Worm (Caenorhabditis elegans): ENCODE results near the gene C39B10.1.

C39B10.1 gene

DNA sequence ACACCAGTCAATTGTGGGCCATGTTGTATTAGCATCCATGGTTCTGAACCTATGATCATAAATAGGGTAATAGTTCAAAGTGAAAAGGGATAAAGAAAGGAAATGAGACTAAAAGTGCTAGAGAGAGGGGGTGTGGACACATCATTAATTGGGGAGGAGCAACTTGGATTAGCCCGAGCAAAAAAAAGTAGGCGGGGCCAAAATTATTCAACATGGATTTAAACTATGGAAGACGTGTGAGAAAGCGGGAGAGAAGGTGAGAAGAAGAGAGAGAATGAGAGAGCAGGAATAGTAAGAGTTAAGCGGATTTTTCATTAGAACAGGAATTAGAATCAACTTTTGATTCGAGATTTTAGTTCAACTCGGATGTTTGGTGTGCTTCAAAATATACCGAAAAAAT lies at the start of gene C39B10.1:
Gene C39B10.1, minus strand, starts transcription at position 101 of the 400 bp plus-strand sequence.
- TF ChIP-seq eor-1 (tag; optimal IDR thresholded peaks at IDR 0.05): no peak
- no peak for TF ChIP-seq ceh-16 (tag; optimal IDR thresholded peaks at IDR 0.05)
- no peak for TF ChIP-seq nhr-11 (tag; optimal IDR thresholded peaks at IDR 0.05)
- TF ChIP-seq sea-2 (GFP tag; optimal IDR thresholded peaks at IDR 0.05): no peak

- TF ChIP-seq skn-1 (tag; optimal IDR thresholded peaks at IDR 0.05) (no peak), unc-39 (tag; optimal IDR thresholded peaks at IDR 0.05) (no peak), hmg-11 (tag; optimal IDR thresholded peaks at IDR 0.05) (no peak)
Observed at ce11 chrX:10507971-10508370, 44.5 kb upstream of the C39B10.1 start.

DNA sequence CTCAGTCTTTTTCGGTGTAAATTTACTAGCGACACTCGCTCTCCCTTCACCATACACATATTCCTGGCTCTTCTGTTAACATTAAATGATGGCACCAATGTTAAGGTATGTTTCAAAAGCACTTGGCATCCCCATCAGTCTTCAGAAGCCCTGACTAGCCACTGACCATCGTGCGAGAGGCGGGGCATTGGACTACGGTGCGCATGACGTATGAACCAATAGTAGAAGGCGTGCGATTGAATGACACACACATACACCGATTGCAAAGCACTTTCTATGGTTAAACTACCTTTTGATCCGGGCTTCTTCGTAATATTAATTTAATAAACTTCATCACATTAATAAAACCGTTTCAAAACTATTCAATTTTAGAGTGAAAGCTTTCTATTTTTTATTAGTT lies 41.8 kb upstream of the C39B10.1 start:
- no peak for TF ChIP-seq ceh-9 (tag; optimal IDR thresholded peaks at IDR 0.05)
- no peak for TF ChIP-seq nhr-28 (tag; optimal IDR thresholded peaks at IDR 0.05)
- peak; percentile 95 for TF ChIP-seq nfya-1 (tag; optimal IDR thresholded peaks at IDR 0.05; ENCODE audit: insufficient read depth)

DNA sequence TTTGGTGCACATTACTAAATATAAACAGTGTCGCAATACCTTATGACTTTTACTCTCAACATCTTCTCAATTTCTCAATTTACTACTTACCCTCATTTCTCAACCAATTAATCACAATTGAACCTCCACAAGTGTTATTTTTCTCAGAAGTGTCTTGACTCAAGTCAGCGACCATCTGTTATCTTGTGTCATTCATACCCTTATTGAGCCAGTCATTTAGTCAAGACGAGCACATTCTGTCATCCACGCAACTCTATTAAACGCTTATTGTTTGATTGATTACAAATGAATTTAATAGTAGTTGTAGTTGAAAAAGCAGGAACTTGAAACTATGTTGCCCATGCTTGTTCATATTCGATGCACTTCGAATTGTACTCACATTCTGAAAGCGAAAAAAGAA lies 40.0 kb upstream of the C39B10.1 start:
- no peak for TF ChIP-seq ceh-9 (tag; optimal IDR thresholded peaks at IDR 0.05)
- no peak for TF ChIP-seq nhr-12 (tag; optimal IDR thresholded peaks at IDR 0.05)
- TF ChIP-seq hmg-11 (tag; optimal IDR thresholded peaks at IDR 0.05): no peak
- no peak for TF ChIP-seq ama-1 (optimal IDR thresholded peaks at IDR 0.05)
- no peak for TF ChIP-seq jun-1 (tag; optimal IDR thresholded peaks at IDR 0.05)
- no peak for TF ChIP-seq pha-4 (tag; optimal IDR thresholded peaks at IDR 0.05)
- no peak for TF ChIP-seq sea-2 (GFP tag; optimal IDR thresholded peaks at IDR 0.05)
- TF ChIP-seq egl-27 (tag; optimal IDR thresholded peaks at IDR 0.05): no peak
- no peak for TF ChIP-seq zag-1 (tag; optimal IDR thresholded peaks at IDR 0.05)
- TF ChIP-seq unc-62 (GFP tag; optimal IDR thresholded peaks at IDR 0.05): no peak
- TF ChIP-seq nhr-23 (tag; optimal IDR thresholded peaks at IDR 0.05): no peak
- no peak for TF ChIP-seq nhr-76 (tag; optimal IDR thresholded peaks at IDR 0.05)
- TF ChIP-seq nhr-77 (tag; optimal IDR thresholded peaks at IDR 0.05): no peak
- TF ChIP-seq elt-3 (tag; optimal IDR thresholded peaks at IDR 0.05): no peak
- no peak for TF ChIP-seq nhr-43 (tag; optimal IDR thresholded peaks at IDR 0.05; ENCODE audit: poor library complexity, severe bottlenecking)
- no peak for TF ChIP-seq nhr-25 (tag; optimal IDR thresholded peaks at IDR 0.05)
- TF ChIP-seq nhr-237 (tag; optimal IDR thresholded peaks at IDR 0.05): no peak
- no peak for TF ChIP-seq lin-39 (tag; optimal IDR thresholded peaks at IDR 0.05)
- no peak for TF ChIP-seq unc-39 (tag; optimal IDR thresholded peaks at IDR 0.05)
- no peak for TF ChIP-seq snpc-4 (tag; optimal IDR thresholded peaks at IDR 0.05)

DNA sequence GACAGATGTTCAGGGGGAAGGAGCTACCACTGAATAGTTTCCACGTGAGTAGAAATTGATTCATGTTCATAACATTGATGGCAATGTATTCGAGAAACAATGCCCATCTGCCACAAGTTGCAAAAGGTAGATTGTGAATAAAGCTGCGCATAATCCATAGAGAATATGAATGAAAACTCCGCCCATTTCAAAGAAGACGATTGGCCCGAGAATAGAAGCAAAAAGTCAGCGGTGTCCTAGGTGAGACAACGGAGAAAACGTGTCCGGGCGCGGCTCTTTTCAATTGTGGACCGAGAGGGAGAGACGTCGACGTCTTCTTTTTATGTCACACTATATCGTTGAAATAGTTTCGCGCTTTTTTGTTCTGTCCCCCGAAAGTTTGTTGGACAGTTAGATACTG lies 36.1 kb upstream of the C39B10.1 start, which contains the start of gene vab-3:
Gene vab-3, plus strand, starts transcription at position 301 of the 400 bp plus-strand sequence.
- TF ChIP-seq nhr-25 (tag; optimal IDR thresholded peaks at IDR 0.05) (no peak), nfya-1 (tag; optimal IDR thresholded peaks at IDR 0.05; ENCODE audit: insufficient read depth) (peak; percentile 12), elt-3 (tag; optimal IDR thresholded peaks at IDR 0.05) (no peak), ceh-16 (tag; optimal IDR thresholded peaks at IDR 0.05) (no peak), pqm-1 (tag; optimal IDR thresholded peaks at IDR 0.05) (no peak), nhr-43 (tag; optimal IDR thresholded peaks at IDR 0.05; ENCODE audit: poor library complexity, severe bottlenecking) (no peak), tbx-2 (tag; optimal IDR thresholded peaks at IDR 0.05) (no peak), zag-1 (tag; optimal IDR thresholded peaks at IDR 0.05) (no peak), jun-1 (tag; optimal IDR thresholded peaks at IDR 0.05) (no peak)

ce11 chrX:10491875-10492523 lies 28.6 kb upstream of the C39B10.1 start:
- TF ChIP-seq daf-12 (tag; optimal IDR thresholded peaks at IDR 0.05) (no peak), ceh-82 (tag; optimal IDR thresholded peaks at IDR 0.05) (no peak), unc-62 (GFP tag; optimal IDR thresholded peaks at IDR 0.05) (no peak), elt-2 (tag; optimal IDR thresholded peaks at IDR 0.05) (no peak), mdl-1 (tag; optimal IDR thresholded peaks at IDR 0.05) (no peak), nhr-28 (tag; optimal IDR thresholded peaks at IDR 0.05) (no peak), nfya-1 (tag; optimal IDR thresholded peaks at IDR 0.05; ENCODE audit: insufficient read depth) (no peak), ZK546.5 (tag; optimal IDR thresholded peaks at IDR 0.05) (no peak), nhr-76 (tag; optimal IDR thresholded peaks at IDR 0.05) (no peak), mml-1 (tag; optimal IDR thresholded peaks at IDR 0.05) (no peak), ama-1 (optimal IDR thresholded peaks at IDR 0.05) (no peak), lin-15B (tag; optimal IDR thresholded peaks at IDR 0.05) (no peak), elt-1 (tag; optimal IDR thresholded peaks at IDR 0.05) (no peak), elt-3 (tag; optimal IDR thresholded peaks at IDR 0.05) (no peak), nhr-237 (tag; optimal IDR thresholded peaks at IDR 0.05) (no peak), eor-1 (tag; optimal IDR thresholded peaks at IDR 0.05) (no peak)
